Fruit fly (Drosophila melanogaster) whole organism, embryonic: Measurements from ENCODE around the gene CG43954.

ENCODE experiments used
- Antp ChIP-seq: fragments of 200-800 bp; sonication (Bioruptor generic); optimal IDR thresholded peaks from 3 replicates; lab custom pipeline; 2016; ENCODE audit warnings: missing biosample characterization, missing genetic modification characterization
- Asciz ChIP-seq: fragments of 200-800 bp; sonication (Bioruptor generic); optimal IDR thresholded peaks from 2 replicates; lab custom pipeline; 2017; ENCODE audit warnings: missing biosample characterization, mild to moderate bottlenecking, missing genetic modification characterization, missing genetic modification reagents
- Atf-2 ChIP-seq: fragments of 200-800 bp; sonication (Bioruptor generic); optimal IDR thresholded peaks from 2 replicates; lab custom pipeline; 2016; ENCODE audit warnings: missing biosample characterization, missing genetic modification characterization
- Blimp-1 ChIP-seq: fragments of 200-800 bp; sonication (Bioruptor generic); optimal IDR thresholded peaks from 3 replicates; lab custom pipeline; 2018; ENCODE audit warnings: missing biosample characterization, missing genetic modification characterization, mild to moderate bottlenecking, moderate library complexity, missing genetic modification reagents
- CG11560 ChIP-seq: fragments of 200-800 bp; sonication (Bioruptor generic); IDR thresholded peaks from 3 replicates; pipeline ENCODE4 v1.3.6; 2022; ENCODE audit warnings: missing biosample characterization, missing genetic modification characterization
- CG12391 ChIP-seq: fragments of 200-800 bp; sonication (Bioruptor generic); optimal IDR thresholded peaks from 3 replicates; lab custom pipeline; 2018; ENCODE audit warnings: missing biosample characterization, mild to moderate bottlenecking, missing genetic modification characterization, moderate library complexity
- CG14710 ChIP-seq: fragments of 200-800 bp; sonication (Bioruptor generic); optimal IDR thresholded peaks from 3 replicates; lab custom pipeline; 2019; ENCODE audit warnings: missing biosample characterization, mild to moderate bottlenecking, missing genetic modification characterization, moderate library complexity
- CG15011 ChIP-seq: fragments of 200-800 bp; sonication (Bioruptor generic); optimal IDR thresholded peaks from 3 replicates; lab custom pipeline; 2018; ENCODE audit warnings: missing biosample characterization, mild to moderate bottlenecking, missing genetic modification characterization
- CG1529 ChIP-seq: fragments of 200-800 bp; sonication (Bioruptor generic); optimal IDR thresholded peaks from 3 replicates; lab custom pipeline; 2018; ENCODE audit warnings: missing biosample characterization, missing genetic modification characterization
- CG15601 ChIP-seq: fragments of 200-800 bp; sonication (Bioruptor generic); optimal IDR thresholded peaks from 3 replicates; lab custom pipeline; 2019; ENCODE audit warnings: missing biosample characterization, mild to moderate bottlenecking, missing genetic modification characterization, moderate library complexity
- CG15696 ChIP-seq: fragments of 200-800 bp; sonication (Bioruptor generic); optimal IDR thresholded peaks from 2 replicates; lab custom pipeline; 2019; ENCODE audit warnings: missing biosample characterization, mild to moderate bottlenecking, missing genetic modification characterization, moderate library complexity
- CG1603 ChIP-seq: fragments of 200-800 bp; sonication (Bioruptor generic); optimal IDR thresholded peaks from 2 replicates; lab custom pipeline; 2019; ENCODE audit warnings: missing biosample characterization, mild to moderate bottlenecking, missing genetic modification characterization, moderate library complexity
- CG18476 ChIP-seq: fragments of 200-800 bp; sonication (Bioruptor generic); optimal IDR thresholded peaks from 2 replicates; lab custom pipeline; 2016; ENCODE audit warnings: missing biosample characterization, mild to moderate bottlenecking, missing genetic modification characterization
- CG18619 ChIP-seq: fragments of 200-800 bp; sonication (Bioruptor generic); optimal IDR thresholded peaks from 3 replicates; lab custom pipeline; 2017; ENCODE audit warnings: missing biosample characterization, mild to moderate bottlenecking, missing genetic modification characterization
- CG33213 ChIP-seq: fragments of 200-800 bp; sonication (Bioruptor generic); optimal IDR thresholded peaks from 3 replicates; lab custom pipeline; 2016; ENCODE audit warnings: missing biosample characterization, missing genetic modification characterization
- CG6254 ChIP-seq: fragments of 200-800 bp; sonication (Bioruptor generic); optimal IDR thresholded peaks from 3 replicates; lab custom pipeline; 2017; ENCODE audit warnings: mild to moderate bottlenecking, missing biosample characterization, missing genetic modification reagents, missing genetic modification characterization
- CG6689 ChIP-seq: fragments of 200-800 bp; sonication (Bioruptor generic); IDR thresholded peaks from 2 replicates; pipeline ENCODE4 v1.3.6; 2022; ENCODE audit warnings: missing biosample characterization, missing genetic modification characterization
- CG7271 ChIP-seq: fragments of 200-800 bp; sonication (Bioruptor generic); optimal IDR thresholded peaks from 2 replicates; lab custom pipeline; 2018; ENCODE audit warnings: missing biosample characterization, mild to moderate bottlenecking, missing genetic modification characterization, moderate library complexity
- CG8290 ChIP-seq, 3 experiments: fragments of 200-800 bp; sonication (Bioruptor generic); optimal IDR thresholded peaks; 2 replicates each; lab custom pipeline; 2016 to 2019; ENCODE audit warnings: missing biosample characterization in 3 of 3, missing genetic modification characterization in 3 of 3, mild to moderate bottlenecking in 2 of 3, moderate library complexity in 1 of 3
- CG9932 ChIP-seq: fragments of 200-800 bp; sonication (Bioruptor generic); IDR thresholded peaks from 2 replicates; pipeline ENCODE4 v1.3.6; 2022; ENCODE audit warnings: missing biosample characterization, missing genetic modification characterization
- CHES-1-like ChIP-seq: fragments of 200-800 bp; sonication (Bioruptor generic); optimal IDR thresholded peaks from 2 replicates; lab custom pipeline; 2016; ENCODE audit warnings: missing biosample characterization, missing genetic modification characterization
- Ets65A ChIP-seq: fragments of 200-800 bp; sonication (Bioruptor generic); peaks from one replicate; lab custom pipeline; 2016; ENCODE audit warnings: missing biosample characterization, missing genetic modification characterization
- Ets97D ChIP-seq: fragments of 200-800 bp; sonication (Bioruptor generic); optimal IDR thresholded peaks from 3 replicates; lab custom pipeline; 2016; ENCODE audit warnings: missing biosample characterization, missing genetic modification characterization
- Gsc ChIP-seq: fragments of 200-800 bp; sonication (Bioruptor generic); IDR thresholded peaks from 2 replicates; pipeline ENCODE4 v1.3.6; 2022; ENCODE audit warnings: missing biosample characterization, missing genetic modification characterization
- Hr78 ChIP-seq, 2 experiments: fragments of 200-800 bp in 1 of 2; fragments of >200 bp in 1 of 2; sonication (Bioruptor generic) in 1 of 2; optimal IDR thresholded peaks; 2 replicates each; lab custom pipeline; 2017 to 2019; ENCODE audit warnings: missing biosample characterization in 2 of 2, missing genetic modification characterization in 2 of 2, mild to moderate bottlenecking in 1 of 2, moderate library complexity in 1 of 2
- Kr ChIP-seq: fragments of 200-800 bp; sonication (Bioruptor generic); optimal IDR thresholded peaks from 2 replicates; lab custom pipeline; 2017; ENCODE audit warnings: missing biosample characterization, mild to moderate bottlenecking, missing genetic modification characterization
- Med ChIP-seq: fragments of 200-800 bp; sonication (Bioruptor generic); peaks from one replicate; lab custom pipeline; 2016; ENCODE audit warnings: missing biosample characterization, missing genetic modification characterization, mild to moderate bottlenecking, inconsistent platforms, moderate library complexity
- Myb ChIP-seq: fragments of 200-800 bp; sonication (Bioruptor generic); optimal IDR thresholded peaks from 2 replicates; lab custom pipeline; 2016; ENCODE audit warnings: missing biosample characterization, missing genetic modification characterization
- NFAT ChIP-seq: fragments of 200-800 bp; sonication (Bioruptor generic); IDR thresholded peaks from 2 replicates; pipeline ENCODE4 v1.3.6; 2022; ENCODE audit warnings: missing biosample characterization, missing genetic modification characterization
- Oaz ChIP-seq: fragments of 200-800 bp; sonication (Bioruptor generic); IDR thresholded peaks from 2 replicates; pipeline ENCODE4 v1.3.6; 2022; ENCODE audit warnings: missing biosample characterization, missing genetic modification characterization
- Oli ChIP-seq: fragments of 200-800 bp; sonication (Bioruptor generic); optimal IDR thresholded peaks from 2 replicates; lab custom pipeline; 2018; ENCODE audit warnings: missing biosample characterization, mild to moderate bottlenecking, missing genetic modification characterization, moderate library complexity
- Pdp1 ChIP-seq, 2 experiments: fragments of 200-800 bp; sonication (Bioruptor generic); optimal IDR thresholded peaks; 3 replicates each; lab custom pipeline; 2016; ENCODE audit warnings: missing biosample characterization in 2 of 2, missing genetic modification characterization in 2 of 2, mild to moderate bottlenecking in 1 of 2, moderate library complexity in 1 of 2
- Ssrp ChIP-seq: fragments of 200-800 bp; sonication (Bioruptor generic); optimal IDR thresholded peaks from 2 replicates; lab custom pipeline; 2018; ENCODE audit warnings: missing biosample characterization, mild to moderate bottlenecking, missing genetic modification characterization, moderate library complexity
- al ChIP-seq: fragments of 200-800 bp; sonication (Bioruptor generic); IDR thresholded peaks from 2 replicates; pipeline ENCODE4 v1.3.6; 2022; ENCODE audit warnings: missing biosample characterization, missing genetic modification characterization
- dmrt99B ChIP-seq: fragments of 200-800 bp; sonication (Bioruptor generic); optimal IDR thresholded peaks from 2 replicates; lab custom pipeline; 2018; ENCODE audit warnings: missing biosample characterization, mild to moderate bottlenecking, missing genetic modification characterization, moderate library complexity
- dpn ChIP-seq, 2 experiments: fragments of 200-800 bp; sonication (Bioruptor generic); optimal IDR thresholded peaks; 3 replicates each; lab custom pipeline; 2016; ENCODE audit warnings: missing biosample characterization in 2 of 2, missing genetic modification characterization in 2 of 2
- eve ChIP-seq, 2 experiments: fragments of >200 bp; optimal IDR thresholded peaks; 2 replicates each; lab custom pipeline; 2017; ENCODE audit warnings: missing biosample characterization in 2 of 2, missing genetic modification characterization in 2 of 2
- eyg ChIP-seq: fragments of 200-800 bp; sonication (Bioruptor generic); optimal IDR thresholded peaks from 3 replicates; lab custom pipeline; 2016; ENCODE audit warnings: missing biosample characterization, missing genetic modification characterization
- gsb ChIP-seq: fragments of 200-800 bp; sonication (Bioruptor generic); IDR thresholded peaks from 2 replicates; pipeline ENCODE4 v1.3.6; 2022; ENCODE audit warnings: missing biosample characterization, missing genetic modification characterization
- lab ChIP-seq: fragments of 200-800 bp; sonication (Bioruptor generic); optimal IDR thresholded peaks from 3 replicates; lab custom pipeline; 2017; ENCODE audit warnings: missing biosample characterization, missing genetic modification characterization, mild to moderate bottlenecking, moderate library complexity, missing genetic modification reagents
- nerfin-1 ChIP-seq: fragments of 200-800 bp; sonication (Bioruptor generic); optimal IDR thresholded peaks from 3 replicates; lab custom pipeline; 2019; ENCODE audit warnings: missing biosample characterization, mild to moderate bottlenecking, missing genetic modification characterization, moderate library complexity
- oc ChIP-seq: fragments of 200-800 bp; sonication (Bioruptor generic); optimal IDR thresholded peaks from 2 replicates; lab custom pipeline; 2018; ENCODE audit warnings: missing biosample characterization, mild to moderate bottlenecking, missing genetic modification characterization, moderate library complexity
- pros ChIP-seq: fragments of 200-800 bp; sonication (Bioruptor generic); optimal IDR thresholded peaks from 3 replicates; lab custom pipeline; 2019; ENCODE audit warnings: missing biosample characterization, mild to moderate bottlenecking, missing genetic modification characterization, moderate library complexity
- repo ChIP-seq: fragments of 200-800 bp; sonication (Bioruptor generic); optimal IDR thresholded peaks from 2 replicates; lab custom pipeline; 2016; ENCODE audit warnings: missing biosample characterization, missing genetic modification characterization
- sim ChIP-seq: fragments of 200-800 bp; sonication (Bioruptor generic); IDR thresholded peaks from 2 replicates; pipeline ENCODE4 v1.3.6; 2022; ENCODE audit warnings: missing biosample characterization, missing genetic modification characterization
- sob ChIP-seq: fragments of 200-800 bp; sonication (Bioruptor generic); IDR thresholded peaks from 2 replicates; pipeline ENCODE4 v1.3.6; 2022; ENCODE audit warnings: missing biosample characterization, missing genetic modification characterization
- sqz ChIP-seq: fragments of 200-800 bp; sonication (Bioruptor generic); optimal IDR thresholded peaks from 3 replicates; lab custom pipeline; 2018; ENCODE audit warnings: missing biosample characterization, mild to moderate bottlenecking, missing genetic modification characterization
- tio ChIP-seq: fragments of 200-800 bp; sonication (Bioruptor generic); optimal IDR thresholded peaks from 2 replicates; lab custom pipeline; 2017; ENCODE audit warnings: missing biosample characterization, missing genetic modification characterization, inconsistent platforms

Gene CG43954

dm6 chr3L:16702866-16703265 is 8.6 kb downstream of the CG43954 start (continued):
- no peak for TF ChIP-seq sim (GFP tag; lab: Robert Waterston, UW)
- TF ChIP-seq pros (GFP tag; lab: Kevin White, UChicago), result peak; percentile 98
- peak in 1 of 2 experiments; percentile 82 for TF ChIP-seq Hr78 (GFP tag; optimal IDR thresholded peaks at IDR 0.05; lab: Kevin White, UChicago)
- TF ChIP-seq eyg, result no peak
- TF ChIP-seq Ets65A, result peak; percentile 52
- no peak for TF ChIP-seq sob
- no peak for TF ChIP-seq CG8290 (GFP tag; optimal IDR thresholded peaks at IDR 0.05; lab: Kevin White, UChicago)
- peak in 1 of 2 experiments; percentile 12 for TF ChIP-seq CG8290 (tag; optimal IDR thresholded peaks at IDR 0.05; lab: Kevin White, UChicago)

- TF ChIP-seq oc, result no peak
- no peak for TF ChIP-seq dpn (GFP tag; optimal IDR thresholded peaks at IDR 0.05; lab: Kevin White, UChicago)
- peak; percentile 24 for TF ChIP-seq CG1603 (tag; lab: Kevin White, UChicago)
- TF ChIP-seq tio (GFP tag; lab: Kevin White, UChicago), result no peak
- TF ChIP-seq CHES-1-like (GFP tag; lab: Kevin White, UChicago), result no peak
- no peak for TF ChIP-seq CG15011
- no peak for TF ChIP-seq dmrt99B (tag; lab: Kevin White, UChicago)
- TF ChIP-seq CG15696 (tag; lab: Kevin White, UChicago), result no peak
- no peak for TF ChIP-seq CG15601
- TF ChIP-seq CG14710, result no peak
- no peak for TF ChIP-seq NFAT
- TF ChIP-seq CG33213, result no peak
- no peak for TF ChIP-seq CG18619 (GFP tag; lab: Kevin White, UChicago)
- peak; percentile 71 for TF ChIP-seq Med (GFP tag; lab: Kevin White, UChicago)
- no peak for TF ChIP-seq al (GFP tag; lab: Robert Waterston, UW)
- no peak for TF ChIP-seq Ssrp (tag; lab: Kevin White, UChicago)
- TF ChIP-seq CG7271 (tag; lab: Kevin White, UChicago), result no peak
- TF ChIP-seq nerfin-1, result no peak
- 0 out of 2 replicates have a peak, but pooled peaks have one; percentile 11 for TF ChIP-seq CG6689 (GFP tag; lab: Robert Waterston, UW)
- no peak for TF ChIP-seq Kr (GFP tag; lab: Kevin White, UChicago)
- no peak for TF ChIP-seq CG18476 (GFP tag; lab: Kevin White, UChicago)
- TF ChIP-seq CG1529 (GFP tag; lab: Kevin White, UChicago), result peak; percentile 18
- TF ChIP-seq Myb (GFP tag; lab: Kevin White, UChicago), result no peak
- no peak for TF ChIP-seq sqz
- TF ChIP-seq Ets97D (GFP tag; lab: Kevin White, UChicago), result no peak
- TF ChIP-seq CG9932 (GFP tag; lab: Robert Waterston, UW), result no peak
- TF ChIP-seq Antp (GFP tag; lab: Kevin White, UChicago), result no peak
- TF ChIP-seq Gsc, result no peak
- TF ChIP-seq Atf-2 (GFP tag; lab: Kevin White, UChicago), result no peak
- TF ChIP-seq Oaz (GFP tag; lab: Robert Waterston, UW), result no peak
- TF ChIP-seq Pdp1 (GFP tag; optimal IDR thresholded peaks at IDR 0.05; lab: Kevin White, UChicago), result peak in 1 of 2 experiments; percentile 75
- no peak for TF ChIP-seq CG11560 (tag; lab: Robert Waterston, UW)
- peak; percentile 25 for TF ChIP-seq lab
- TF ChIP-seq Blimp-1 (GFP tag; lab: Kevin White, UChicago), result peak; percentile 65
- no peak for TF ChIP-seq CG6254 (GFP tag; lab: Kevin White, UChicago)
- no peak for TF ChIP-seq gsb (GFP tag; lab: Robert Waterston, UW)
- no peak for TF ChIP-seq repo (GFP tag; lab: Kevin White, UChicago)
- peak; percentile 4 for TF ChIP-seq Asciz
- peak in 1 of 2 experiments; percentile 54 for TF ChIP-seq eve (GFP tag; optimal IDR thresholded peaks at IDR 0.05; lab: Kevin White, UChicago)
- no peak for TF ChIP-seq Oli (tag; lab: Kevin White, UChicago)
- no peak for TF ChIP-seq CG12391 (tag; lab: Kevin White, UChicago)
These were observed 12.0 kb downstream of the CG43954 start for dm6 chr3L:16699292-16700026.
